Fruit fly (Drosophila melanogaster) whole organism, embryonic: ENCODE measurements around the gene mAcon1.

Experiments used
- CG4282 ChIP-seq: fragments of 200-800 bp; sonication (Bioruptor generic); optimal IDR thresholded peaks from 2 replicates; lab custom pipeline; 2016; ENCODE audit warnings: missing biosample characterization, missing genetic modification characterization
- CG43689 ChIP-seq: fragments of 200-800 bp; sonication (Bioruptor generic); IDR thresholded peaks from 2 replicates; pipeline ENCODE4 v1.3.6; 2022; ENCODE audit warnings: missing biosample characterization, missing genetic modification characterization
- pzg ChIP-seq: fragments of 200-800 bp; sonication (Bioruptor generic); optimal IDR thresholded peaks from 3 replicates; lab custom pipeline; 2018; ENCODE audit warnings: missing biosample characterization, mild to moderate bottlenecking, missing genetic modification characterization, moderate library complexity
- run ChIP-seq: fragments of 200-800 bp; sonication (Bioruptor generic); optimal IDR thresholded peaks from 3 replicates; lab custom pipeline; 2018; ENCODE audit warnings: missing biosample characterization, mild to moderate bottlenecking, missing genetic modification characterization
- tap ChIP-seq: fragments of 200-800 bp; optimal IDR thresholded peaks from 3 replicates; lab custom pipeline; 2019; ENCODE audit warnings: missing biosample characterization, mild to moderate bottlenecking, missing genetic modification characterization, moderate library complexity
- unc-4 ChIP-seq: fragments of 200-800 bp; sonication (Bioruptor generic); IDR thresholded peaks from 2 replicates; pipeline ENCODE4 v1.3.6; 2022; ENCODE audit warnings: missing biosample characterization, missing genetic modification characterization; ENCODE audit not compliant: partially characterized antibody

dm6 chr2L:21148242-21148641 is 20.1 kb upstream of the mAcon1 start, which contains the start of gene del:
- TF ChIP-seq unc-4 (GFP tag; lab: Robert Waterston, UW) (no peak), pzg (GFP tag; lab: Kevin White, UChicago) (peak; percentile 24), CG4282 (GFP tag; lab: Kevin White, UChicago) (no peak), tap (no peak), CG43689 (no peak), run (no peak)
